Worm (Caenorhabditis elegans) whole organism, young adult: ENCODE measurements around the gene Y43F8C.9.
A peak's percentile ranks its signal among the peaks of the same experiment; 100 is the strongest.

Source experiments
- B0035.1 ChIP-seq: sonication (generic microtip); optimal IDR thresholded peaks from 2 replicates; lab custom pipeline; 2016; ENCODE audit warnings: missing genetic modification characterization, mild to moderate bottlenecking, missing compliant biosample characterization, missing genotype, missing genetic modification reagents
- B0261.1 ChIP-seq: sonication (generic microtip); optimal IDR thresholded peaks from 2 replicates; lab custom pipeline; 2016; ENCODE audit warnings: mild to moderate bottlenecking, missing genetic modification characterization, moderate library complexity, missing compliant biosample characterization
- B0336.3 ChIP-seq: fragments of 200-800 bp; sonication (Bioruptor generic); IDR thresholded peaks from 2 replicates; pipeline ENCODE4 v1.3.6; 2022; ENCODE audit warnings: missing genetic modification characterization, missing compliant biosample characterization
- C06A6.2 ChIP-seq: fragments of 200-800 bp; sonication (Bioruptor generic); conservative IDR thresholded peaks from 2 replicates; pipeline ENCODE4 v1.3.6; 2022; ENCODE audit warnings: missing genetic modification characterization, missing compliant biosample characterization
- F37B4.10 ChIP-seq: fragments of 200-800 bp; sonication (Bioruptor generic); IDR thresholded peaks from 2 replicates; pipeline ENCODE4 v1.3.6; 2022; ENCODE audit warnings: missing genetic modification characterization, missing compliant biosample characterization
- F49E8.2 ChIP-seq: sonication (generic microtip); optimal IDR thresholded peaks from 3 replicates; lab custom pipeline; 2017; ENCODE audit warnings: missing genetic modification characterization, mild to moderate bottlenecking, missing compliant biosample characterization, antibody characterized with exemption, moderate library complexity; ENCODE audit not compliant: insufficient read depth
- T26A5.8 ChIP-seq: sonication (generic microtip); optimal IDR thresholded peaks from 2 replicates; lab custom pipeline; 2016; ENCODE audit warnings: missing genetic modification characterization, missing compliant biosample characterization
- Y56A3A.18 ChIP-seq: fragments of 200-800 bp; sonication (Bioruptor generic); IDR thresholded peaks from 2 replicates; pipeline ENCODE4 v1.3.6; 2022; ENCODE audit warnings: missing genetic modification reagents, missing genetic modification characterization, missing compliant biosample characterization
- akir-1 ChIP-seq: fragments of 200-800 bp; sonication (Bioruptor generic); optimal IDR thresholded peaks from 2 replicates; lab custom pipeline; 2018; ENCODE audit warnings: mild to moderate bottlenecking, missing genetic modification characterization, moderate library complexity, missing compliant biosample characterization
- athp-1 ChIP-seq: sonication (generic microtip); optimal IDR thresholded peaks from 2 replicates; lab custom pipeline; 2017; ENCODE audit warnings: mild to moderate bottlenecking, missing genetic modification characterization, missing compliant biosample characterization
- bed-2 ChIP-seq: fragments of 200-800 bp; sonication (Bioruptor generic); IDR thresholded peaks from 2 replicates; pipeline ENCODE4 v1.3.6; 2022; ENCODE audit warnings: missing genetic modification reagents, missing genetic modification characterization, missing compliant biosample characterization
- cebp-1 ChIP-seq, 2 experiments: fragments of 200-800 bp in 1 of 2; sonication (Bioruptor generic) in 1 of 2; sonication (generic microtip) in 1 of 2; IDR thresholded peaks in 1 of 2; optimal IDR thresholded peaks in 1 of 2; 2 replicates each; pipeline versions ENCODE4 v1.3.6 to Lab custom; 2017 to 2022; ENCODE audit warnings: missing compliant biosample characterization in 2 of 2, missing genetic modification characterization in 2 of 2, mild to moderate bottlenecking in 1 of 2, missing genetic modification reagents in 1 of 2, moderate library complexity in 1 of 2
- ceh-58 ChIP-seq: fragments of 200-800 bp; sonication (Bioruptor generic); IDR thresholded peaks from 2 replicates; pipeline ENCODE4 v1.3.6; 2022; ENCODE audit warnings: missing genetic modification characterization, missing compliant biosample characterization
- chd-7 ChIP-seq: sonication (generic microtip); optimal IDR thresholded peaks from 2 replicates; lab custom pipeline; 2016; ENCODE audit warnings: mild to moderate bottlenecking, missing genetic modification characterization, moderate library complexity, missing compliant biosample characterization
- die-1 ChIP-seq: sonication (generic microtip); optimal IDR thresholded peaks from 2 replicates; lab custom pipeline; 2016; ENCODE audit warnings: missing genotype, mild to moderate bottlenecking, missing genetic modification characterization, missing compliant biosample characterization
- dpff-1 ChIP-seq: sonication (generic microtip); optimal IDR thresholded peaks from 2 replicates; lab custom pipeline; 2017; ENCODE audit warnings: mild to moderate bottlenecking, missing genetic modification characterization, missing compliant biosample characterization
- hlh-12 ChIP-seq: sonication (generic microtip); optimal IDR thresholded peaks from 2 replicates; lab custom pipeline; 2016; ENCODE audit warnings: missing genetic modification characterization, missing compliant biosample characterization
- hmg-1.2 ChIP-seq: fragments of 200-800 bp; sonication (Bioruptor generic); IDR thresholded peaks from 2 replicates; pipeline ENCODE4 v1.3.6; 2022; ENCODE audit warnings: missing genetic modification reagents, missing genetic modification characterization, missing compliant biosample characterization
- hmg-20 ChIP-seq: fragments of 200-800 bp; sonication (Bioruptor generic); IDR thresholded peaks from 2 replicates; pipeline ENCODE4 v1.3.6; 2022; ENCODE audit warnings: missing genetic modification reagents, missing genetic modification characterization, missing compliant biosample characterization
- hrde-1 ChIP-seq: sonication (generic microtip); optimal IDR thresholded peaks from 2 replicates; lab custom pipeline; 2016; ENCODE audit warnings: missing genetic modification characterization, mild to moderate bottlenecking, missing compliant biosample characterization, moderate library complexity, missing genotype, missing genetic modification reagents, borderline replicate concordance
- hsf-1 ChIP-seq: fragments of 200-800 bp; sonication (Bioruptor generic); IDR thresholded peaks from 2 replicates; pipeline ENCODE4 v1.3.6; 2022; ENCODE audit warnings: missing genetic modification reagents, missing genetic modification characterization, missing compliant biosample characterization
- lir-1 ChIP-seq: fragments of 200-800 bp; sonication (Bioruptor generic); conservative IDR thresholded peaks from 2 replicates; pipeline ENCODE4 v1.3.6; 2022; ENCODE audit warnings: missing genetic modification reagents, missing genetic modification characterization, missing compliant biosample characterization
- madf-3 ChIP-seq: fragments of 200-800 bp; sonication (Bioruptor generic); IDR thresholded peaks from 2 replicates; pipeline ENCODE4 v1.3.6; 2022; ENCODE audit warnings: missing genetic modification reagents, missing genetic modification characterization, missing compliant biosample characterization
- madf-6 ChIP-seq: fragments of 200-800 bp; sonication (Bioruptor generic); IDR thresholded peaks from 2 replicates; pipeline ENCODE4 v1.3.6; 2022; ENCODE audit warnings: missing genetic modification reagents, missing genetic modification characterization, missing compliant biosample characterization
- mcd-1 ChIP-seq: fragments of 200-800 bp; sonication (Bioruptor generic); IDR thresholded peaks from 2 replicates; pipeline ENCODE4 v1.3.6; 2022; ENCODE audit warnings: missing genetic modification reagents, missing genetic modification characterization, missing compliant biosample characterization
- nfya-1 ChIP-seq: sonication (generic microtip); optimal IDR thresholded peaks from 2 replicates; lab custom pipeline; 2017; ENCODE audit warnings: antibody characterized with exemption, missing compliant biosample characterization, missing genetic modification characterization, borderline replicate concordance; ENCODE audit not compliant: insufficient read depth
- nhr-120 ChIP-seq: fragments of 200-800 bp; sonication (Bioruptor generic); IDR thresholded peaks from 2 replicates; pipeline ENCODE4 v1.3.6; 2022; ENCODE audit warnings: missing genetic modification characterization, missing compliant biosample characterization
- nhr-90 ChIP-seq: sonication (generic microtip); optimal IDR thresholded peaks from 2 replicates; lab custom pipeline; 2016; ENCODE audit warnings: missing genotype, mild to moderate bottlenecking, missing genetic modification characterization, missing compliant biosample characterization
- repo-1 ChIP-seq: sonication (generic microtip); optimal IDR thresholded peaks from 2 replicates; lab custom pipeline; 2017; ENCODE audit warnings: mild to moderate bottlenecking, missing genetic modification characterization, missing compliant biosample characterization
- rpc-1 ChIP-seq, 2 experiments: fragments of 150-350 bp in 1 of 2; sonication (generic microtip) in 1 of 2; optimal IDR thresholded peaks; 2 replicates each; lab custom pipeline; 2014 to 2018; ENCODE audit warnings: missing biosample characterization in 1 of 2, missing genetic modification characterization in 1 of 2, missing genetic modification reagents in 1 of 2, missing genotype in 1 of 2
- snpc-1.3 ChIP-seq: sonication (generic microtip); optimal IDR thresholded peaks from 2 replicates; lab custom pipeline; 2017; ENCODE audit warnings: missing genetic modification characterization, mild to moderate bottlenecking, missing compliant biosample characterization, antibody characterized with exemption, moderate library complexity, missing genotype, missing genetic modification reagents; ENCODE audit not compliant: insufficient read depth
- snpc-4 ChIP-seq, 5 experiments: fragments of 150-350 bp in 1 of 5; sonication (generic microtip) in 4 of 5; optimal IDR thresholded peaks; 2 replicates each; lab custom pipeline; 2014 to 2018; ENCODE audit warnings: missing genetic modification characterization in 5 of 5, missing biosample characterization in 3 of 5, antibody characterized with exemption in 2 of 5, mild to moderate bottlenecking in 2 of 5, missing compliant biosample characterization in 2 of 5, missing genotype in 2 of 5, moderate library complexity in 2 of 5, missing genetic modification reagents in 1 of 5
- tbp1 ChIP-seq: fragments of 200-800 bp; sonication (Bioruptor generic); optimal IDR thresholded peaks from 2 replicates; lab custom pipeline; 2018; ENCODE audit warnings: mild to moderate bottlenecking, missing genetic modification characterization, missing compliant biosample characterization
- ztf-22 ChIP-seq: fragments of 200-800 bp; sonication (Bioruptor generic); optimal IDR thresholded peaks from 2 replicates; lab custom pipeline; 2018; ENCODE audit warnings: mild to moderate bottlenecking, missing genetic modification characterization, moderate library complexity, missing compliant biosample characterization
- ztf-3 ChIP-seq: fragments of 200-800 bp; sonication (Bioruptor generic); optimal IDR thresholded peaks from 2 replicates; lab custom pipeline; 2018; ENCODE audit warnings: mild to moderate bottlenecking, missing genetic modification characterization, missing compliant biosample characterization

The Y43F8C.9 gene

DNA sequence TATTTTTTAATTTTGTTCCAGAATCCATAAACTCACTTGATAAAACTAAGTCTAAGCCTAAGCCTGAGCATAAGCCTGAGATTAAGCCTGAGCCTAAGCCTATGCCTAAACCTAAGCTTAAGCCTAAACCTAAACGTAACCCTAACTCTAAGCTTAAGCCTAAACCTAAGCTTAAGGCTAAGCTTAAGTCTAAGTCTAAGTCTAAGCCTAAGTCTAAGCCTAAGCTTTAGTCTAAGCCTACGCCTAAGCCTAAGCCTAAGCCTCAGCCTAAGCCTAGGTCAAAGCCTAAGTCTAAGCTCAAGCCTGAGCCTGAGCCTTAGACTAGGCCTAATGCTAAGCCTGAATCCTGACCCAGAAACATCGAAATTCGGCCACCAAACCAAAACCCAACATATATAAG is 18.7 kb downstream of the Y43F8C.9 start:
- no peak for TF ChIP-seq ztf-22 (GFP tag; lab: Kevin White, UChicago)
- no peak for TF ChIP-seq hmg-20
- no peak for TF ChIP-seq bed-2 (GFP tag; lab: Robert Waterston, UW)
- TF ChIP-seq hrde-1 (tag; lab: Kevin White, UChicago): no peak
- TF ChIP-seq F37B4.10: no peak
- no peak for TF ChIP-seq Y56A3A.18 (GFP tag; lab: Robert Waterston, UW)
- no peak for TF ChIP-seq athp-1 (tag; lab: Kevin White, UChicago)
- no peak for TF ChIP-seq C06A6.2 (GFP tag; lab: Robert Waterston, UW)
- no peak for TF ChIP-seq hlh-12 (tag; lab: Kevin White, UChicago)
- TF ChIP-seq nfya-1 (tag; lab: Kevin White, UChicago): no peak
- no peak for TF ChIP-seq akir-1 (GFP tag; lab: Kevin White, UChicago)
- TF ChIP-seq hsf-1 (GFP tag; lab: Robert Waterston, UW): no peak
- TF ChIP-seq mcd-1 (GFP tag; lab: Robert Waterston, UW): no peak
- TF ChIP-seq cebp-1 (GFP tag; IDR thresholded peaks at IDR 0.05; lab: Robert Waterston, UW): no peak
- no peak for TF ChIP-seq cebp-1 (tag; optimal IDR thresholded peaks at IDR 0.05; lab: Kevin White, UChicago)
- no peak for TF ChIP-seq B0336.3
- no peak for TF ChIP-seq madf-6 (GFP tag; lab: Robert Waterston, UW)

DNA sequence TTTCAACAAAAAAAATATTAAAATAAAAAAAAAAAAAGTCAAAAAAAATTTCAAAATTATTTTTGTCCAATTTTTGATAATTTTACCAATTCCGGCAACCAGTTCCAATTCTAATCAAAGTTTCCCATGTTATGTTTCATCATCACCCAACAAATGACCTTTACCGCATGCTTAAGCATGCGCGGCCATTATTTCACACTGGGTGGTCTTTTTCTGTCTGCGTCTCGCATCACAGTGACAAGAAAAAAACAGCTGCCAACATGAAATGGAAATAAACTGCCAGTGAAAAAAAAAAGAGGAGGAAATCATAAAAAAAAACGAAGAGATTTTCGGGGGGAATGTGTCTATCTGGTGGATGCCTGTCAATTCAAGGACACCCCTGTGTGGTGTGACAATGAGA is 20.4 kb downstream of the Y43F8C.9 start:
- TF ChIP-seq hmg-1.2 (GFP tag; lab: Robert Waterston, UW): peak; percentile 26; the same call in 1 of the 2 replicates
- TF ChIP-seq cebp-1 (GFP tag; IDR thresholded peaks at IDR 0.05; lab: Robert Waterston, UW): no peak
- no peak for TF ChIP-seq cebp-1 (tag; optimal IDR thresholded peaks at IDR 0.05; lab: Kevin White, UChicago)

DNA sequence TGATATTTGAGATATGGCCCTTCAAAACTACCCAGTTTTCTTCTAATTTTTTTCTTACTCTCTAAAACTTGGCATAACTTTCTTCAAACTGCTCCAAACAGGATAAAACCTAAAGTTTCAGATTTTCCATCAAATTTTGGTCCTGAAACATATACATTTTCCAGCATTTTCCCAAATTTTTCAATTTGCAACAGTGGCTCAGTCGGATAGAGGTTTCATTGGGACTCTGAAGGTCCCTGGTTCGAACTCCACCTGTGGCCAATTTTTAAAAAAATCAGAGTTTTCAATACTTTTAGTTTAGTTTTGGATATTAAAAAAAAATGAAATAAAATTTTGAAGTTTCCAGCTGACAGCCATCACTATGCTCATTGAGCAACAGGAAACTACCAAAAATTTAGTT is 21.8 kb downstream of the Y43F8C.9 start:
- TF ChIP-seq madf-3 (no peak), rpc-1 (optimal IDR thresholded peaks at IDR 0.05; lab: Kevin White, UChicago) (peak; percentile 29), rpc-1 (tag; optimal IDR thresholded peaks at IDR 0.05; lab: Kevin White, UChicago) (peak; percentile 66), ztf-3 (no peak), nhr-90 (no peak), tbp1 (GFP tag; lab: Kevin White, UChicago) (peak; percentile 74), B0261.1 (tag; lab: Kevin White, UChicago) (peak; percentile 35), chd-7 (no peak), repo-1 (tag; lab: Kevin White, UChicago) (no peak)

DNA sequence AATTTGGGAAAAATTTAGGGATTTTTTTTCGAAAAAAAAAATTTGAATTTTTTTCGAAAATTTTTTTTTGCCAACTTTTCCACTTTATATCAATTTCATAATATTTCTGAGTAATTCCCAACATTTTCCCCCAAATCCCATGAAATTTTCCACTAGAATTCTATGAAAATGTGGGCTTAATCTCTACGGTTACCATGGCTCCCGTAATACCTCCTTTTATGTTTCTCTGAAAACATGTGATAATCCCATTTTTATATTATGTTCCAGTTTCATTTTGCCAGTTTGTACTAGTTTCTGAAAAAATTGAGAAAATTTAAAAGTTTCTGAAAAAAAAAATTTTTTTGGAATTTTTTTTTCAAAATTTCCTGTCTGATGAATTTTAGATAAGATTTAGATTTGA is 22.3 kb downstream of the Y43F8C.9 start:
- TF ChIP-seq snpc-4 (GFP tag; optimal IDR thresholded peaks at IDR 0.05; lab: Kevin White, UChicago) (no peak), snpc-4 (tag; optimal IDR thresholded peaks at IDR 0.05; lab: Kevin White, UChicago) (no peak), bed-2 (GFP tag; lab: Robert Waterston, UW) (no peak), F49E8.2 (no peak), ceh-58 (GFP tag; lab: Robert Waterston, UW) (no peak), T26A5.8 (tag; lab: Kevin White, UChicago) (no peak), lir-1 (GFP tag; lab: Robert Waterston, UW) (no peak), B0035.1 (no peak), repo-1 (tag; lab: Kevin White, UChicago) (no peak), snpc-1.3 (tag; lab: Kevin White, UChicago) (no peak), rpc-1 (optimal IDR thresholded peaks at IDR 0.05; lab: Kevin White, UChicago) (no peak), rpc-1 (tag; optimal IDR thresholded peaks at IDR 0.05; lab: Kevin White, UChicago) (no peak), dpff-1 (tag; lab: Kevin White, UChicago) (no peak), athp-1 (tag; lab: Kevin White, UChicago) (no peak), nhr-120 (GFP tag; lab: Robert Waterston, UW) (no peak), die-1 (tag; lab: Kevin White, UChicago) (no peak)
